Worm (Caenorhabditis elegans) whole organism, L1 larva: ENCODE measurements around the gene C14F11.7.
A peak's percentile ranks its signal among the peaks of the same experiment; 100 is the strongest.

Source experiments
- C04F5.9 ChIP-seq: sonication (generic microtip); optimal IDR thresholded peaks from 2 replicates; lab custom pipeline; 2016; ENCODE audit warnings: missing genetic modification characterization, missing compliant biosample characterization
- alr-1 ChIP-seq: fragments of 200-800 bp; sonication (Bioruptor generic); optimal IDR thresholded peaks from 2 replicates; lab custom pipeline; 2018; ENCODE audit warnings: borderline replicate concordance, mild to moderate bottlenecking, missing genetic modification characterization, missing compliant biosample characterization
- aly-2 ChIP-seq: fragments of 150-350 bp; optimal IDR thresholded peaks from 2 replicates; lab custom pipeline; 2014; ENCODE audit warnings: missing biosample characterization, missing genetic modification characterization
- ama-1 ChIP-seq: fragments of 150-350 bp; optimal IDR thresholded peaks from 2 replicates; lab custom pipeline; 2014
- blmp-1 ChIP-seq: fragments of 150-350 bp; optimal IDR thresholded peaks from 2 replicates; lab custom pipeline; 2014; ENCODE audit warnings: missing biosample characterization, missing genetic modification characterization
- ceh-63 ChIP-seq: fragments of 200-800 bp; sonication (Bioruptor generic); optimal IDR thresholded peaks from 2 replicates; lab custom pipeline; 2018; ENCODE audit warnings: mild to moderate bottlenecking, missing genetic modification characterization, missing compliant biosample characterization
- ceh-8 ChIP-seq: fragments of 200-800 bp; sonication (Bioruptor generic); optimal IDR thresholded peaks from 2 replicates; lab custom pipeline; 2018; ENCODE audit warnings: mild to moderate bottlenecking, missing genetic modification characterization, moderate library complexity, missing compliant biosample characterization
- dsc-1 ChIP-seq: sonication (generic microtip); optimal IDR thresholded peaks from 2 replicates; lab custom pipeline; 2016; ENCODE audit warnings: mild to moderate bottlenecking, missing genetic modification characterization, missing compliant biosample characterization
- efl-1 ChIP-seq, 4 experiments: fragments of 150-350 bp; optimal IDR thresholded peaks in 3 of 4; peaks in 1 of 4; 1 replicate in 1 of 4; 2 replicates in 3 of 4; lab custom pipeline; 2014; ENCODE audit warnings: missing biosample characterization in 2 of 4, missing genetic modification characterization in 2 of 4, missing genetic modification reagents in 2 of 4
- egl-13 ChIP-seq: sonication (generic microtip); optimal IDR thresholded peaks from 2 replicates; lab custom pipeline; 2016; ENCODE audit warnings: missing genotype, missing genetic modification reagents, missing genetic modification characterization, missing compliant biosample characterization
- elt-2 ChIP-seq: sonication (generic microtip); optimal IDR thresholded peaks from 2 replicates; lab custom pipeline; 2016; ENCODE audit warnings: missing genetic modification characterization, mild to moderate bottlenecking, inconsistent platforms, missing compliant biosample characterization, missing genetic modification reagents
- ets-5 ChIP-seq: fragments of 200-800 bp; sonication (Bioruptor generic); IDR thresholded peaks from 2 replicates; pipeline ENCODE4 v1.3.6; 2022; ENCODE audit warnings: missing genetic modification characterization, missing compliant biosample characterization
- fkh-10 ChIP-seq: sonication (generic microtip); optimal IDR thresholded peaks from 2 replicates; lab custom pipeline; 2017; ENCODE audit warnings: missing biosample characterization, missing genetic modification reagents, missing genetic modification characterization
- fkh-8 ChIP-seq: sonication (generic microtip); optimal IDR thresholded peaks from 2 replicates; lab custom pipeline; 2016; ENCODE audit warnings: mild to moderate bottlenecking, missing genetic modification characterization, missing compliant biosample characterization
- fos-1 ChIP-seq: fragments of 150-350 bp; optimal IDR thresholded peaks from 2 replicates; lab custom pipeline; 2014; ENCODE audit warnings: missing biosample characterization, missing genetic modification characterization
- hlh-4 ChIP-seq: sonication (generic microtip); optimal IDR thresholded peaks from 2 replicates; lab custom pipeline; 2016; ENCODE audit warnings: mild to moderate bottlenecking, missing genetic modification characterization, missing compliant biosample characterization
- hpl-2 ChIP-seq: fragments of 150-350 bp; optimal IDR thresholded peaks from 2 replicates; lab custom pipeline; 2014; ENCODE audit warnings: missing biosample characterization, missing genetic modification reagents, missing genetic modification characterization
- irx-1 ChIP-seq: sonication (generic microtip); optimal IDR thresholded peaks from 2 replicates; lab custom pipeline; 2016; ENCODE audit warnings: missing genetic modification characterization, missing compliant biosample characterization
- isw-1 ChIP-seq: fragments of 200-800 bp; sonication (Bioruptor generic); IDR thresholded peaks from 2 replicates; pipeline ENCODE4 v1.3.6; 2022; ENCODE audit warnings: missing genetic modification characterization, missing compliant biosample characterization
- lin-13 ChIP-seq: fragments of 150-350 bp; optimal IDR thresholded peaks from 2 replicates; lab custom pipeline; 2014; ENCODE audit warnings: missing biosample characterization, missing genetic modification reagents, missing genetic modification characterization
- lin-14 ChIP-seq: fragments of 200-800 bp; sonication (Bioruptor generic); optimal IDR thresholded peaks from 2 replicates; lab custom pipeline; 2018; ENCODE audit warnings: mild to moderate bottlenecking, missing genetic modification characterization, moderate library complexity, missing compliant biosample characterization
- lin-35 ChIP-seq, 2 experiments: fragments of 150-350 bp; optimal IDR thresholded peaks; 2 replicates each; lab custom pipeline; 2014; ENCODE audit warnings: missing biosample characterization in 2 of 2, missing genetic modification characterization in 2 of 2, missing genetic modification reagents in 2 of 2
- mdl-1 ChIP-seq, 2 experiments: fragments of 150-350 bp; optimal IDR thresholded peaks; 2 replicates each; lab custom pipeline; 2014 to 2017; ENCODE audit warnings: missing biosample characterization in 2 of 2, missing genetic modification characterization in 2 of 2, inconsistent platforms in 1 of 2
- mef-2 ChIP-seq: fragments of 150-350 bp; optimal IDR thresholded peaks from 2 replicates; lab custom pipeline; 2014; ENCODE audit warnings: missing biosample characterization, missing genetic modification characterization
- mep-1 ChIP-seq: fragments of 150-350 bp; optimal IDR thresholded peaks from 2 replicates; lab custom pipeline; 2014; ENCODE audit warnings: missing biosample characterization, missing genetic modification characterization
- nhr-12 ChIP-seq: sonication (generic microtip); optimal IDR thresholded peaks from 2 replicates; lab custom pipeline; 2017; ENCODE audit warnings: missing biosample characterization, missing genetic modification characterization
- nhr-19 ChIP-seq: fragments of 200-800 bp; sonication (Bioruptor generic); conservative IDR thresholded peaks from 2 replicates; pipeline ENCODE4 v1.3.6; 2022; ENCODE audit warnings: missing genetic modification characterization, missing compliant biosample characterization
- nhr-20 ChIP-seq: sonication (generic microtip); optimal IDR thresholded peaks from 2 replicates; lab custom pipeline; 2016; ENCODE audit warnings: mild to moderate bottlenecking, missing genetic modification characterization, missing compliant biosample characterization
- nhr-71 ChIP-seq: sonication (generic microtip); optimal IDR thresholded peaks from 2 replicates; lab custom pipeline; 2016; ENCODE audit warnings: mild to moderate bottlenecking, missing genetic modification characterization, moderate library complexity, missing compliant biosample characterization
- nhr-84 ChIP-seq: sonication (generic microtip); optimal IDR thresholded peaks from 2 replicates; lab custom pipeline; 2017; ENCODE audit warnings: missing biosample characterization, missing genetic modification characterization
- nhr-85 ChIP-seq: sonication (generic microtip); peaks from one replicate; lab custom pipeline; 2016; ENCODE audit warnings: missing genetic modification characterization, inconsistent platforms, missing compliant biosample characterization
- pag-3 ChIP-seq: sonication (generic microtip); optimal IDR thresholded peaks from 2 replicates; lab custom pipeline; 2017; ENCODE audit warnings: missing genetic modification characterization, mild to moderate bottlenecking, missing compliant biosample characterization, antibody characterized with exemption, borderline replicate concordance; ENCODE audit not compliant: insufficient read depth
- pqm-1 ChIP-seq: sonication (generic microtip); optimal IDR thresholded peaks from 3 replicates; lab custom pipeline; 2017; ENCODE audit warnings: missing biosample characterization, missing genetic modification characterization
- rnt-1 ChIP-seq: sonication (generic microtip); optimal IDR thresholded peaks from 2 replicates; lab custom pipeline; 2016; ENCODE audit warnings: mild to moderate bottlenecking, missing genetic modification characterization, moderate library complexity, missing compliant biosample characterization
- skn-1 ChIP-seq: fragments of 150-350 bp; optimal IDR thresholded peaks from 2 replicates; lab custom pipeline; 2014; ENCODE audit warnings: missing biosample characterization, missing genetic modification characterization
- snu-23 ChIP-seq: sonication (generic microtip); optimal IDR thresholded peaks from 2 replicates; lab custom pipeline; 2016; ENCODE audit warnings: missing genetic modification characterization, missing compliant biosample characterization
- sptf-1 ChIP-seq: fragments of 150-350 bp; optimal IDR thresholded peaks from 2 replicates; lab custom pipeline; 2014; ENCODE audit warnings: missing biosample characterization, missing genetic modification characterization
- swsn-7 ChIP-seq: sonication (generic microtip); optimal IDR thresholded peaks from 2 replicates; lab custom pipeline; 2016; ENCODE audit warnings: missing genetic modification characterization, missing compliant biosample characterization
- tlp-1 ChIP-seq: fragments of 150-350 bp; optimal IDR thresholded peaks from 2 replicates; lab custom pipeline; 2014; ENCODE audit warnings: missing biosample characterization, missing genetic modification characterization
- unc-30 ChIP-seq: sonication (generic microtip); optimal IDR thresholded peaks from 2 replicates; lab custom pipeline; 2017; ENCODE audit warnings: missing biosample characterization, missing genetic modification characterization
- unc-86 ChIP-seq: sonication (generic microtip); optimal IDR thresholded peaks from 2 replicates; lab custom pipeline; 2016; ENCODE audit warnings: missing genetic modification characterization, missing compliant biosample characterization
- vab-15 ChIP-seq: sonication (generic microtip); optimal IDR thresholded peaks from 2 replicates; lab custom pipeline; 2017; ENCODE audit warnings: missing genotype, mild to moderate bottlenecking, missing genetic modification characterization, missing compliant biosample characterization
- xbp-1 ChIP-seq: sonication (generic microtip); optimal IDR thresholded peaks from 2 replicates; lab custom pipeline; 2016; ENCODE audit warnings: missing genetic modification characterization, missing compliant biosample characterization
- zip-4 ChIP-seq: fragments of 200-800 bp; sonication (Bioruptor generic); optimal IDR thresholded peaks from 2 replicates; lab custom pipeline; 2018; ENCODE audit warnings: mild to moderate bottlenecking, missing genetic modification characterization, moderate library complexity, missing compliant biosample characterization
- ztf-4 ChIP-seq: fragments of 150-350 bp; optimal IDR thresholded peaks from 2 replicates; lab custom pipeline; 2014; ENCODE audit warnings: missing biosample characterization, missing genetic modification characterization

The C14F11.7 gene

ce11 chrX:6250272-6250752 is 41.9 kb upstream of the C14F11.7 start (continued):
- TF ChIP-seq rnt-1 (tag; lab: Kevin White, UChicago), result peak; percentile 82
- TF ChIP-seq lin-13 (GFP tag; lab: Kevin White, UChicago), result no peak
- TF ChIP-seq nhr-85, result peak; percentile 97
- no peak for TF ChIP-seq tlp-1 (tag; lab: Kevin White, UChicago)
- no peak for TF ChIP-seq egl-13 (tag; lab: Kevin White, UChicago)
- no peak for TF ChIP-seq sptf-1 (tag; lab: Kevin White, UChicago)
- no peak for TF ChIP-seq fos-1 (tag; lab: Kevin White, UChicago)
- TF ChIP-seq C04F5.9 (tag; lab: Kevin White, UChicago), result no peak
- TF ChIP-seq elt-2 (tag; lab: Kevin White, UChicago), result peak; percentile 50
- no peak for TF ChIP-seq nhr-12 (tag; lab: Kevin White, UChicago)
- peak; percentile 56 for TF ChIP-seq swsn-7
- TF ChIP-seq lin-14, result peak; percentile 92
- TF ChIP-seq alr-1 (tag; lab: Kevin White, UChicago), result no peak
- TF ChIP-seq snu-23, result peak; percentile 77
- no peak for TF ChIP-seq hlh-4
- TF ChIP-seq ceh-63, result no peak
- TF ChIP-seq nhr-20 (tag; lab: Kevin White, UChicago), result peak; percentile 84
- no peak for TF ChIP-seq aly-2 (tag; lab: Kevin White, UChicago)
- TF ChIP-seq nhr-84 (tag; lab: Kevin White, UChicago), result no peak
- TF ChIP-seq nhr-71 (tag; lab: Kevin White, UChicago), result peak; percentile 89
- peak; percentile 51 for TF ChIP-seq nhr-19
- TF ChIP-seq vab-15, result no peak
- TF ChIP-seq zip-4 (GFP tag; lab: Kevin White, UChicago), result peak; percentile 18
- peak in 1 of 2 experiments; percentile 64 for TF ChIP-seq lin-35 (GFP tag; optimal IDR thresholded peaks at IDR 0.05; lab: Kevin White, UChicago)
- no peak for TF ChIP-seq ets-5
- peak in 1 of 2 experiments; percentile 60 for TF ChIP-seq mdl-1 (tag; optimal IDR thresholded peaks at IDR 0.05; lab: Kevin White, UChicago)

ce11 chrX:6248778-6249658 is 40.7 kb upstream of the C14F11.7 start:
- TF ChIP-seq rnt-1 (tag; lab: Kevin White, UChicago), result peak; percentile 55
- peak; percentile 3 for TF ChIP-seq nhr-20 (tag; lab: Kevin White, UChicago)
- TF ChIP-seq isw-1, result peak; percentile 14; the same call in 1 of the 2 replicates
- no peak for TF ChIP-seq lin-13 (GFP tag; lab: Kevin White, UChicago)
- TF ChIP-seq nhr-19, result no peak
- no peak for TF ChIP-seq hpl-2 (GFP tag; lab: Kevin White, UChicago)
- TF ChIP-seq xbp-1 (tag; lab: Kevin White, UChicago), result peak; percentile 0
- peak; percentile 66 for TF ChIP-seq fkh-10 (GFP tag; lab: Kevin White, UChicago)
- TF ChIP-seq mef-2 (tag; lab: Kevin White, UChicago), result no peak
- no peak for TF ChIP-seq irx-1 (tag; lab: Kevin White, UChicago)
- TF ChIP-seq zip-4 (GFP tag; lab: Kevin White, UChicago), result no peak
- peak; percentile 61 for TF ChIP-seq unc-86 (tag; lab: Kevin White, UChicago)
- no peak for TF ChIP-seq skn-1 (tag; lab: Kevin White, UChicago)
- peak; percentile 36 for TF ChIP-seq fkh-8 (tag; lab: Kevin White, UChicago)
- TF ChIP-seq snu-23, result no peak
- TF ChIP-seq ztf-4 (tag; lab: Kevin White, UChicago), result no peak
- no peak for TF ChIP-seq ama-1 (lab: Kevin White, UChicago)
- peak; percentile 38 for TF ChIP-seq nhr-71 (tag; lab: Kevin White, UChicago)
- TF ChIP-seq pag-3 (tag; lab: Kevin White, UChicago), result peak; percentile 28
- TF ChIP-seq dsc-1 (tag; lab: Kevin White, UChicago), result no peak
- no peak for TF ChIP-seq nhr-84 (tag; lab: Kevin White, UChicago)
- TF ChIP-seq blmp-1, result peak; percentile 9
- no peak for TF ChIP-seq ceh-8
- peak; percentile 17 for TF ChIP-seq mep-1
- TF ChIP-seq nhr-85, result peak; percentile 37
- no peak for TF ChIP-seq efl-1 (optimal IDR thresholded peaks at IDR 0.05; lab: Kevin White, UChicago)
- peak in 1 of 2 experiments; percentile 43 for TF ChIP-seq efl-1 (GFP tag; optimal IDR thresholded peaks at IDR 0.05 in 1 of 2; lab: Kevin White, UChicago)
- TF ChIP-seq unc-30 (tag; lab: Kevin White, UChicago), result no peak
- TF ChIP-seq pqm-1 (tag; lab: Kevin White, UChicago), result no peak
- TF ChIP-seq elt-2 (tag; lab: Kevin White, UChicago), result peak; percentile 37
- peak; percentile 77 for TF ChIP-seq lin-14
